Fruit fly (Drosophila melanogaster) whole organism, embryonic: ENCODE data around the gene CG7582.

Experiments
- CG13894 ChIP-seq: fragments of 200-800 bp; sonication (Bioruptor generic); optimal IDR thresholded peaks from 3 replicates; lab custom pipeline; 2018; ENCODE audit warnings: missing biosample characterization, mild to moderate bottlenecking, missing genetic modification characterization, moderate library complexity
- CG15514 ChIP-seq: fragments of 200-800 bp; sonication (Bioruptor generic); optimal IDR thresholded peaks from 3 replicates; lab custom pipeline; 2017; ENCODE audit warnings: missing biosample characterization, missing genetic modification characterization, mild to moderate bottlenecking, moderate library complexity, missing genetic modification reagents
- CG4328 ChIP-seq: fragments of 200-800 bp; sonication (Bioruptor generic); optimal IDR thresholded peaks from 3 replicates; lab custom pipeline; 2017; ENCODE audit warnings: missing biosample characterization, missing genetic modification reagents, missing genetic modification characterization
- Meics ChIP-seq: fragments of 200-800 bp; sonication (Bioruptor generic); optimal IDR thresholded peaks from 2 replicates; lab custom pipeline; 2017; ENCODE audit warnings: missing biosample characterization, mild to moderate bottlenecking, missing genetic modification characterization
- ato ChIP-seq: fragments of 200-800 bp; sonication (Bioruptor generic); IDR thresholded peaks from 2 replicates; pipeline ENCODE4 v1.3.6; 2022; ENCODE audit warnings: missing biosample characterization, missing genetic modification characterization; ENCODE audit not compliant: partially characterized antibody

DNA sequence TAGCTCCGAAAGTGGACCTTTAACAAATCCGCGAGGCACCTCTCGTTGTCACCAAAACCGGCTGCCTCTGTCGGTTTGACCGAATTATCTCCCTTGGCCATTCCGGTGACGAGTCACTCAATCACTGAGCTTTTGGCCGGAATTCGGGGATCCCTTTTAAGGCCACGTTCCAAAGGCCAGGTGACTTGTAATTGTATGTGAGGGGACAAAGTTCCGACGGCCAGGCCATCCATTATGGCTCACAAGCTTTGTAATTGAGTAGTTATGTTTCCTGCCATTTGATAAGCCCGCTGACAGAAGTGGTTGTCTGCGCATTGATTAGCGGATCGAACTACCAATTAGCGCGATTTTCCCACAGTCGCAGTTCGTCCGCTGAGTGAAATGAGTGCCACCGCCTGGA, 13.3 kb downstream of the CG7582 start, which contains the start of the genes ppk20 and ppk30:
- no peak for TF ChIP-seq ato (GFP tag; lab: Robert Waterston, UW)
- no peak for TF ChIP-seq Meics (GFP tag; lab: Kevin White, UChicago)
- TF ChIP-seq CG15514 (GFP tag; lab: Kevin White, UChicago): no peak
- no peak for TF ChIP-seq CG13894 (tag; lab: Kevin White, UChicago)
- TF ChIP-seq CG4328 (GFP tag; lab: Kevin White, UChicago): no peak
